Fruit fly (Drosophila melanogaster): ENCODE measurements around the gene CG8916.

The CG8916 gene

dm6 chrX:15886411-15887246 lies 35.1 kb upstream of the CG8916 start (continued):
- no peak for TF ChIP-seq NFAT (GFP tag; IDR thresholded peaks at IDR 0.05)
- peak; percentile 36; the same call in 1 of the 4 replicates for TF ChIP-seq Dll (GFP tag; IDR thresholded peaks at IDR 0.05; ENCODE audit: partially characterized antibody)
- no peak for TF ChIP-seq Hmx (GFP tag; optimal IDR thresholded peaks at IDR 0.05)
- peak; percentile 10; the same call in 1 of the 3 replicates for TF ChIP-seq so (GFP tag; IDR thresholded peaks at IDR 0.05)
- TF ChIP-seq CG1647 (GFP tag; optimal IDR thresholded peaks at IDR 0.05): no peak
- no peak for TF ChIP-seq CG17912 (GFP tag; optimal IDR thresholded peaks at IDR 0.05)
- peak; percentile 81 for TF ChIP-seq MESR4 (GFP tag; optimal IDR thresholded peaks at IDR 0.05)
- TF ChIP-seq onecut (GFP tag; IDR thresholded peaks at IDR 0.05): 0 out of 2 replicates have a peak, but pooled peaks have one; percentile 4
- no peak for TF ChIP-seq E2f2 (GFP tag; IDR thresholded peaks at IDR 0.05)
- no peak for TF ChIP-seq stwl (tag; optimal IDR thresholded peaks at IDR 0.05)
- no peak for TF ChIP-seq hth (optimal IDR thresholded peaks at IDR 0.05)
- no peak for TF ChIP-seq CG7271 (tag; optimal IDR thresholded peaks at IDR 0.05)
- no peak for TF ChIP-seq Elba2 (GFP tag; optimal IDR thresholded peaks at IDR 0.05)
- TF ChIP-seq gem (tag; optimal IDR thresholded peaks at IDR 0.05): no peak
- TF ChIP-seq CG17359 (tag; optimal IDR thresholded peaks at IDR 0.05): peak; percentile 86
- TF ChIP-seq Aef1 (GFP tag; IDR thresholded peaks at IDR 0.05): no peak
- TF ChIP-seq Spps (tag; optimal IDR thresholded peaks at IDR 0.05): no peak
- TF ChIP-seq Blimp-1 (GFP tag; optimal IDR thresholded peaks at IDR 0.05): no peak
- TF ChIP-seq unc-4 (GFP tag; IDR thresholded peaks at IDR 0.05; ENCODE audit: partially characterized antibody): no peak
- TF ChIP-seq disco-r (GFP tag; optimal IDR thresholded peaks at IDR 0.05): no peak
- no peak for TF ChIP-seq ro (GFP tag; IDR thresholded peaks at IDR 0.05)
- no peak for TF ChIP-seq Optix (GFP tag; IDR thresholded peaks at IDR 0.05)
- no peak for TF ChIP-seq zen2 (GFP tag; IDR thresholded peaks at IDR 0.05; ENCODE audit: partially characterized antibody)
- no peak for TF ChIP-seq CG1233 (GFP tag; optimal IDR thresholded peaks at IDR 0.05)
- TF ChIP-seq slbo (GFP tag; IDR thresholded peaks at IDR 0.05): no peak
- TF ChIP-seq Nf-YC (tag; optimal IDR thresholded peaks at IDR 0.05): no peak
- TF ChIP-seq nerfin-2 (GFP tag; IDR thresholded peaks at IDR 0.05; ENCODE audit: partially characterized antibody): no peak
- peak; percentile 77 for TF ChIP-seq CG15479 (GFP tag; optimal IDR thresholded peaks at IDR 0.05)
- no peak for TF ChIP-seq CG3065 (GFP tag; optimal IDR thresholded peaks at IDR 0.05)
- no peak for TF ChIP-seq CG12744 (GFP tag; optimal IDR thresholded peaks at IDR 0.05)
- TF ChIP-seq CoRest (tag; optimal IDR thresholded peaks at IDR 0.05): no peak
- no peak for TF ChIP-seq gro (GFP tag; optimal IDR thresholded peaks at IDR 0.05)
- no peak for TF ChIP-seq Dref (GFP tag; IDR thresholded peaks at IDR 0.05)
- no peak for TF ChIP-seq tna (GFP tag; IDR thresholded peaks at IDR 0.05; ENCODE audit: partially characterized antibody)
- no peak for TF ChIP-seq Gug (GFP tag; IDR thresholded peaks at IDR 0.05)
- no peak for TF ChIP-seq CG8765 (GFP tag; IDR thresholded peaks at IDR 0.05)
- no peak for TF ChIP-seq CG4617 (GFP tag; optimal IDR thresholded peaks at IDR 0.05; ENCODE audit: borderline replicate concordance)
- peak; percentile 48; the same call in 1 of the 2 replicates for TF ChIP-seq CG32767 (GFP tag; IDR thresholded peaks at IDR 0.05)
- TF ChIP-seq D19A (tag; optimal IDR thresholded peaks at IDR 0.05): no peak
- no peak for TF ChIP-seq CG2202 (tag; optimal IDR thresholded peaks at IDR 0.05)
- no peak for TF ChIP-seq salm (tag; optimal IDR thresholded peaks at IDR 0.05)
- TF ChIP-seq jing (GFP tag; optimal IDR thresholded peaks at IDR 0.05): no peak
- no peak for TF ChIP-seq CG7963 (GFP tag; IDR thresholded peaks at IDR 0.05; ENCODE audit: partially characterized antibody)
- no peak for TF ChIP-seq CG12769 (tag; optimal IDR thresholded peaks at IDR 0.05)
- peak; percentile 50 for TF ChIP-seq HmgZ (tag; optimal IDR thresholded peaks at IDR 0.05)
- no peak for TF ChIP-seq H15 (GFP tag; IDR thresholded peaks at IDR 0.05)
- TF ChIP-seq PHDP (tag; optimal IDR thresholded peaks at IDR 0.05): no peak
- peak; percentile 68 for TF ChIP-seq ATbp (GFP tag; optimal IDR thresholded peaks at IDR 0.05)
- no peak for TF ChIP-seq CG3726 (GFP tag; IDR thresholded peaks at IDR 0.05)

All from whole organism, embryonic.